Worm (Caenorhabditis elegans) whole organism, early embryonic: ENCODE measurements around the gene ints-5.

Source experiments
- ama-1 ChIP-seq: fragments of 150-350 bp; optimal IDR thresholded peaks from 2 replicates; lab custom pipeline; 2014
- ceh-13 ChIP-seq: fragments of 200-800 bp; sonication (Bioruptor generic); optimal IDR thresholded peaks from 2 replicates; lab custom pipeline; 2018; ENCODE audit warnings: mild to moderate bottlenecking, missing genetic modification characterization, missing compliant biosample characterization
- ceh-36 ChIP-seq: sonication (generic microtip); optimal IDR thresholded peaks from 2 replicates; lab custom pipeline; 2016; ENCODE audit warnings: missing genetic modification characterization, inconsistent platforms, missing compliant biosample characterization
- flt-1 ChIP-seq: fragments of 200-800 bp; sonication (Bioruptor generic); IDR thresholded peaks from 2 replicates; pipeline ENCODE4 v1.3.6; 2022; ENCODE audit warnings: missing genetic modification characterization, missing compliant biosample characterization
- pes-1 ChIP-seq: fragments of 200-800 bp; sonication (Bioruptor generic); IDR thresholded peaks from 2 replicates; pipeline ENCODE4 v1.3.6; 2022; ENCODE audit warnings: missing genetic modification reagents, missing genetic modification characterization, missing compliant biosample characterization
- tbx-11 ChIP-seq: fragments of 200-800 bp; sonication (Bioruptor generic); IDR thresholded peaks from 2 replicates; pipeline ENCODE4 v1.3.6; 2022; ENCODE audit warnings: missing genetic modification characterization, missing compliant biosample characterization
- tra-4 ChIP-seq: sonication (generic microtip); optimal IDR thresholded peaks from 2 replicates; lab custom pipeline; 2017; ENCODE audit warnings: missing genetic modification characterization, missing compliant biosample characterization

ce11 chrV:18536015-18536414 lies 2.3 kb downstream of the ints-5 start:
- TF ChIP-seq ama-1 (lab: Kevin White, UChicago) (no peak), flt-1 (GFP tag; lab: Robert Waterston, UW) (no peak), pes-1 (no peak), tra-4 (tag; lab: Kevin White, UChicago) (no peak), tbx-11 (GFP tag; lab: Robert Waterston, UW) (no peak), ceh-36 (no peak), ceh-13 (GFP tag; lab: Kevin White, UChicago) (no peak)
